Worm (Caenorhabditis elegans): ENCODE results near the gene nspg-7.1.
"Not testable (repeated sequence)": the region's sequence is repeated elsewhere in the genome, so short reads cannot be mapped to it uniquely, and the experiment has no call there.

Gene nspg-7.1

DNA sequence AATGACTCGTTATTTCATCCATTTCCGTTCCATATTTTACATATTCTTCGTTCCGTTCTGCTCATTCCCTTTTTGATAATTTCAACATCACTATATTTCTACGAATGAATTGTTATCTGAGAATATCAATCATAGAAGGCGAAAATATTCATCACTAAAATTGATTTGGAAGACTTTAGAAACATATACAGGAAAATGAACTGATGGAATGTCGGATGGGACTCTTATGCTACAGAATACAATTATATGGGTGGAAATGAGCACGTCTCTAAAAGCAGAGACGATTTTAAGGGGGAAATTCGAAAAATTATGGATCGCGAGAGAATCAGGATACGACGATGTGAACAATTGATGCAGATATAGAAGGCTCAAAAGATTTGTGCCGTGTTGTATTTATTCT lies 10.6 kb downstream of the nspg-7.1 start:
- TF ChIP-seq ztf-23 (GFP tag; IDR thresholded peaks at IDR 0.05) (no peak), med-1 (GFP tag; optimal IDR thresholded peaks at IDR 0.05; ENCODE audit: insufficient read depth) (no peak), klf-2 (GFP tag; conservative IDR thresholded peaks at IDR 0.05) (no peak), ref-1 (GFP tag; conservative IDR thresholded peaks at IDR 0.05) (no peak), ztf-29 (GFP tag; IDR thresholded peaks at IDR 0.05) (no peak), flt-1 (GFP tag; IDR thresholded peaks at IDR 0.05) (no peak), cog-1 (tag; optimal IDR thresholded peaks at IDR 0.05) (no peak)

DNA sequence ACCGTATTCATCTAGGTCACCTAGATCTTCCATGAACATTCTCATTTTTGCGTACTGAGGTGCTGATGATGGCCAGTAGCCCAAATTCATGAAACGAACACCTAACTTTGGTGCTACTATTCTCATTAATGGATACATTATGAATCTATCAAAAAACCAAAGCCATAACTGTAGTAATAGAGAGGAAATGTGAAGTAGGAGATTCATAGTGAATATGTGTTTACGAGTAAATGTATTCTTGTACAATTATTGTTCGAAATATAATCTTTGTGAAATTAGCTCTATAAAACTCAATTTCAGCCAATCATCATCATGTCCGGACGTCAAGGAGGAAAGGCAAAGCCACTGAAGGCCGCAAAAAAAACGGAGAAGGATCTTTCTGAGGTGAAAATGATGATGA lies 11.6 kb downstream of the nspg-7.1 start, which contains the start of the genes F49C12.11 and nemt-1:
Gene F49C12.11, plus strand, starts transcription at position 301 of the 400 bp plus-strand sequence.
Gene nemt-1, minus strand, starts transcription at position 360 of the 400 bp plus-strand sequence.
- no peak for TF ChIP-seq tab-1 (GFP tag; IDR thresholded peaks at IDR 0.05)
- TF ChIP-seq klf-2 (GFP tag; conservative IDR thresholded peaks at IDR 0.05): no peak
- no peak for TF ChIP-seq cog-1 (tag; optimal IDR thresholded peaks at IDR 0.05)
- no peak for TF ChIP-seq ref-1 (GFP tag; conservative IDR thresholded peaks at IDR 0.05)
- no peak for TF ChIP-seq flt-1 (GFP tag; IDR thresholded peaks at IDR 0.05)
- TF ChIP-seq ztf-29 (GFP tag; IDR thresholded peaks at IDR 0.05): no peak
- no peak for TF ChIP-seq T22C8.4 (GFP tag; IDR thresholded peaks at IDR 0.05)
- TF ChIP-seq ztf-23 (GFP tag; IDR thresholded peaks at IDR 0.05): no peak
- no peak for TF ChIP-seq med-1 (GFP tag; optimal IDR thresholded peaks at IDR 0.05; ENCODE audit: insufficient read depth)

DNA sequence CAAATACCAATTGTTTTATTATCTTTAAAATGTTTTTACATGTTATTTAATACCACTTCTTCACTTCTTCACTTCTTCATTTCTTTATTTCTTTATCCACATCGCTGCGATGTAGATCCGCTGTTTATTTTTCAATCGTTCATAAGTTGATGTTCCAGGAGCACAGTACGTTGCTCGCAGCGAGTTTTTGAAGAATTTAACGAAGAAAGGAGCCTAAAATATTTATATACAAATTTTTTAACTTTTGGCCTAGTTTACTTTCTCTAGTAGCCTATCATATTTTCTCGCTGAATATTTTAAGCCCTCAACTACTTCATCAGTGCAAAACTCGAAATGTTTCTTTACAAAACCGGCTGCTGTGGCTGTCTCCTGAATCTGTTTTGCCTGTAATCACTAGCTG lies 12.5 kb downstream of the nspg-7.1 start:
- TF ChIP-seq tab-1 (GFP tag; IDR thresholded peaks at IDR 0.05) (no peak), ztf-29 (GFP tag; IDR thresholded peaks at IDR 0.05) (no peak), T22C8.4 (GFP tag; IDR thresholded peaks at IDR 0.05) (no peak), klf-2 (GFP tag; conservative IDR thresholded peaks at IDR 0.05) (no peak), ref-1 (GFP tag; conservative IDR thresholded peaks at IDR 0.05) (no peak)

DNA sequence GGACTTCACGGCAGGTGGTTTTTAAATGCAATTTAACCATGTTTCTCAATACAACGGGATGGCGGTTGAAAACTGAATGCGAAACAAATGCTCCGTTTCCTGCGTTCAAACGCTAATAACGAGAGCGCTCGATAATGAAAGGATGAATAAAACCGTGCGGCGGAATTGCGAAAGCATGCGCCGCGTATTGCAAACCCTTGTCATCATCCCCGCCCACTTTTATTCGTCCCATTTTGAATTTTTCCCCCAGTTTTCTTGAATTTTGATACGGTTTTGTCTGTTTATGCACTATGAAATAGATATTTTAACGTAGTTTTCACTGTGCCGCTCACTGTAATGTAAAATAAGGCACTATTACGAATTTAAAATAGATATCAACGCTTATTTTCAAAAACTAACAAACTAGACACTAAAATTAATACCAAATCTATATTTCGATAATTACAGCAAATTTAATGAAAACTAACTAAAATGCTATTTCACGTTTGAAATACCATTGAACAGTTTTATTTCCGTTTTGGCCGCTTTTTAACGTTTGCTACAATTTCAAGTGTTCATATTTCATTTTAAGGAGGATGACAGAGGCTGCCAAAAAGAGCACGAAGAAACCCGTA lies 14.5 kb downstream of the nspg-7.1 start, which contains the start of the genes F49C12.9 and rpn-7:
Gene F49C12.9, minus strand, starts transcription at position 148 of the 614 bp plus-strand sequence.
Gene rpn-7, plus strand, starts transcription at position 564 of the 614 bp plus-strand sequence.
- TF ChIP-seq cog-1 (tag; optimal IDR thresholded peaks at IDR 0.05) (peak; percentile 52), med-1 (GFP tag; optimal IDR thresholded peaks at IDR 0.05; ENCODE audit: insufficient read depth) (peak; percentile 86), klf-2 (GFP tag; conservative IDR thresholded peaks at IDR 0.05) (no peak; the same call in 1 of the 2 replicates), tab-1 (GFP tag; IDR thresholded peaks at IDR 0.05) (peak; percentile 81), ztf-23 (GFP tag; IDR thresholded peaks at IDR 0.05) (peak; percentile 85)

DNA sequence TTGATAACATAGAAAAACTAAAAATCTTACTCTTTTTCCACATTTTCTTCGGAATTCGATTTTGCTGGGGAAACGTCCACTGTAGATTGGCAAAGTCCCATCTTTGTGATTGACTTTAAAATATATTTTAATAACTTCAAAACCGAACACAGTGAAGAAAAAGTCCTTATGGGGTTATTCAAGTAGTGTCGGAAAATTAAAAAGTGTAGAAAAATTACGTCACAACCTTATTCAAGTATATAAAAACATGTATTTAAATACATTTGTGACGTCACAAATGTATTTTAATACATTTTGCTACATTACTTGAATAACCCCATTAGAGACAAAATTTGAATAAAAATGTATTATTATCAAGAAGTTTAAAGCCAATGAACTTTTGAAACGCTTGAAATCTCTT lies 17.8 kb downstream of the nspg-7.1 start, which contains the start of gene F49C12.7:
Gene F49C12.7, minus strand, starts transcription at position 101 of the 400 bp plus-strand sequence.
- TF ChIP-seq flt-1 (GFP tag; IDR thresholded peaks at IDR 0.05); ref-1 (GFP tag; conservative IDR thresholded peaks at IDR 0.05); tab-1 (GFP tag; IDR thresholded peaks at IDR 0.05): not testable (repeated sequence)

DNA sequence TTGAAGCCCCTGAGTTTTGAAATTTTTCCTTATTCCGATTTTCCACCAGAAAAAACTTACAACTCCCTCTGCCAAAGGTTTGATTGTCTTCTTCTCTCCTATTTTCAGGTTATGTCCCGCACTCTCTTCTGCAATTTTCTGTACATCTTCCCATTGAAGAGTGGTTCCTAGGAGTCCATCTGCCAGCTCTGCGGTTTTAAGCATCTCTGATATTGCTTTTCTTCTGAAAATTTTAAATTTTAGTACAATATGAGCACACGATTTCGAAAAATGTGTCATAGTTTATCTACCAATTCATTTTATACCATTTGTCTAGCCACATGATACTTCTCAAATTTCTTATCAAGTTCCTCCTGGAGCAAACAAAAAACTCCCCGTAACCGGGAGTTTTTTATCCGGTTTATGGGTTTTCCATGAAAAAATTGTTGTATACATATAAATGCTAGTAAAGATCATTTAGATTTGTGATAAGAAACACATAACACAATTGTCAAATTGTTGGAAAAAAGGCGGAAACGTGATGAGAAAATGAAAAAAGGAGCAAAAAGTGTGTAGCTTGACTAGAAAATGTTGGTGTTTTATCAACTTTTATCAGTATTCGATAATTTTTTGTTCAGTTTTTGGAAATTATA lies 19.6 kb downstream of the nspg-7.1 start:
- no peak for TF ChIP-seq T22C8.4 (GFP tag; IDR thresholded peaks at IDR 0.05)
- no peak for TF ChIP-seq ref-1 (GFP tag; conservative IDR thresholded peaks at IDR 0.05)

DNA sequence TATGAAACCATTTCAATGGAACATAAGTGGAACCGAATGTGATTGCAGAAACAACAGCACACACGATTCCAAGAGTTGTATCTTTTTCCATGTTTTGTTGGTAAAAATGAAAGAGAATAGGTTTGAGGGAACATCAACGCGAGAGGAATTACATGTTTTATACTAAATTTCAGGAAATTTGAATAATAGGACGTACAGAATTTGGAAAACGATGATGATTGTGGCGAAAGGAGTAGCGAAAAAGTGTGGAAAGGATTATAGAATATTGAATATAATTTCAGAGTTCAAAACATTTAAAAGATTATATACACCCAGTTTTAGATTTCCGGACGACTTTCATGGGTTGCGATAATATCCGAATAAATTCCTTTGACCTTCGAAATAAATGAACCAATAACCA lies 21.7 kb downstream of the nspg-7.1 start, which contains the start of gene F49C12.6:
Gene F49C12.6, minus strand, starts transcription at position 101 of the 400 bp plus-strand sequence.
- no peak for TF ChIP-seq cog-1 (tag; optimal IDR thresholded peaks at IDR 0.05)
- no peak for TF ChIP-seq ztf-23 (GFP tag; IDR thresholded peaks at IDR 0.05)
- TF ChIP-seq T22C8.4 (GFP tag; IDR thresholded peaks at IDR 0.05): no peak
- no peak for TF ChIP-seq flt-1 (GFP tag; IDR thresholded peaks at IDR 0.05)
- TF ChIP-seq klf-2 (GFP tag; conservative IDR thresholded peaks at IDR 0.05): no peak
- TF ChIP-seq ref-1 (GFP tag; conservative IDR thresholded peaks at IDR 0.05): no peak
- TF ChIP-seq med-1 (GFP tag; optimal IDR thresholded peaks at IDR 0.05; ENCODE audit: insufficient read depth): no peak
- TF ChIP-seq tab-1 (GFP tag; IDR thresholded peaks at IDR 0.05): no peak
- TF ChIP-seq ztf-29 (GFP tag; IDR thresholded peaks at IDR 0.05): no peak

DNA sequence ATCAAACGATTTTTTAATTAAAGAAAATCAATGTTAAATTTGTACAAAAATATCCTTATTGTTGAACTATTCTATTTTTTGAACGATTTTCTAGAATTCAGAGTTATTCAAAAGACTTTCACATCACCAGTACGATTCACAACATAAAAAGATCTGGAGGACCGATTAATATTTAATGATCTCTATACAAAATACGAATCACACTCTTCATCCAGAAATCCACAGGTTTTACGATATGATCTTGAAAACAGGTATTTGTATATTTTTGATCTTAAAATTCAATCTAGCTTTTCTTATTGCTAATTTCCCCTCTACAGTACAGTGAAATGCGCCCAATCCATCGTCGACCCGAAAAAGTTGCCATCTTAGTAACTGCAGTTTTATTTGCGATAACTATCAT lies 26.0 kb downstream of the nspg-7.1 start, which contains the start of gene F49C12.5:
Gene F49C12.5, plus strand, starts transcription at position 301 of the 400 bp plus-strand sequence.
- no peak for TF ChIP-seq ztf-23 (GFP tag; IDR thresholded peaks at IDR 0.05)
- no peak for TF ChIP-seq flt-1 (GFP tag; IDR thresholded peaks at IDR 0.05)
- no peak for TF ChIP-seq med-1 (GFP tag; optimal IDR thresholded peaks at IDR 0.05; ENCODE audit: insufficient read depth)
- TF ChIP-seq klf-2 (GFP tag; conservative IDR thresholded peaks at IDR 0.05): no peak
- TF ChIP-seq T22C8.4 (GFP tag; IDR thresholded peaks at IDR 0.05): no peak
- no peak for TF ChIP-seq cog-1 (tag; optimal IDR thresholded peaks at IDR 0.05)
- TF ChIP-seq tab-1 (GFP tag; IDR thresholded peaks at IDR 0.05): no peak
- TF ChIP-seq ztf-29 (GFP tag; IDR thresholded peaks at IDR 0.05): no peak
- TF ChIP-seq ref-1 (GFP tag; conservative IDR thresholded peaks at IDR 0.05): no peak

DNA sequence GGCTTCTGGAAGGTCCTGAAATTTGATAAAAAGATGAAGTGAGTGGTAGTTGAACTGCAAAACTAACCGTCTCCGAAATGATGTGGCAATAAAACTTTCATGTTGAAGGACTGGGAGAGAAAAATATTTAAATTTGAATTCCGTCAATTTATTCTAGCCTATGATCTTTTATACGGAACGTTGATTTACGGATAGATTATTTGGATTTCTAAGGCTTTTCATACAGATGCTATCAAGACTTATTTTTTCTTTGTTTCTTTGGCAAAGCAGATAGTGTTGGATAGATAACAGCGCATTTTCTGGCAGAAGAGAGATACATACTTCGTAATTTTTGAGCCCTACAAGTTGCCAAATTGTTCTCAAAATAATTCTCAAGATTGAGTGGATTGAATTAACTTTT lies 26.7 kb downstream of the nspg-7.1 start, which contains the start of gene F49C12.4:
Gene F49C12.4, minus strand, starts transcription at position 101 of the 400 bp plus-strand sequence.
- TF ChIP-seq T22C8.4 (GFP tag; IDR thresholded peaks at IDR 0.05) (no peak), ref-1 (GFP tag; conservative IDR thresholded peaks at IDR 0.05) (no peak), flt-1 (GFP tag; IDR thresholded peaks at IDR 0.05) (no peak), klf-2 (GFP tag; conservative IDR thresholded peaks at IDR 0.05) (no peak), ztf-29 (GFP tag; IDR thresholded peaks at IDR 0.05) (no peak), tab-1 (GFP tag; IDR thresholded peaks at IDR 0.05) (no peak), ztf-23 (GFP tag; IDR thresholded peaks at IDR 0.05) (no peak), cog-1 (tag; optimal IDR thresholded peaks at IDR 0.05) (no peak), med-1 (GFP tag; optimal IDR thresholded peaks at IDR 0.05; ENCODE audit: insufficient read depth) (no peak)

DNA sequence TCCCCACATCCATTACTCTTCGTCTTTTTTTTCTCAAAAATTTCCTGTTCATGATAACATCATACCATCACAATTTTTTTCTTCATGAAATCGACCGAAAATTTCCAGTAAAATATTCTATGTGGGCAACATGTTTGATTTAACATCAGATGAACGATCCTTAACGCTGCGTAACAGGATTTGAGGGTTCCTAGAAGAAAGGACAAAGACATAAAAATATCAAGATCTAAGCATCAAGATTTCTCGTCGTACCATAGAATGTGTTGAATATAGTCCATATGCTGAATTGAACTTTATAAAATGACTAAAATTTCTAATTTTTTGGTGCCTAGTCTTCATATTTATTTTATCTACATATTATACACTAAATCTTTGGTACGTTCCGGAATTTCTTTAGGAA lies 30.5 kb downstream of the nspg-7.1 start, which contains the start of gene F49C12.3:
Gene F49C12.3, plus strand, starts transcription at position 301 of the 400 bp plus-strand sequence.
- no peak for TF ChIP-seq cog-1 (tag; optimal IDR thresholded peaks at IDR 0.05)
- TF ChIP-seq flt-1 (GFP tag; IDR thresholded peaks at IDR 0.05): no peak
- no peak for TF ChIP-seq ref-1 (GFP tag; conservative IDR thresholded peaks at IDR 0.05)
- TF ChIP-seq med-1 (GFP tag; optimal IDR thresholded peaks at IDR 0.05; ENCODE audit: insufficient read depth): no peak
- no peak for TF ChIP-seq T22C8.4 (GFP tag; IDR thresholded peaks at IDR 0.05)
- TF ChIP-seq ztf-29 (GFP tag; IDR thresholded peaks at IDR 0.05): no peak
- TF ChIP-seq klf-2 (GFP tag; conservative IDR thresholded peaks at IDR 0.05): no peak
- no peak for TF ChIP-seq ztf-23 (GFP tag; IDR thresholded peaks at IDR 0.05)
- no peak for TF ChIP-seq tab-1 (GFP tag; IDR thresholded peaks at IDR 0.05)
